Worm (Caenorhabditis elegans): ENCODE results near the gene C05A2.4.

DNA sequence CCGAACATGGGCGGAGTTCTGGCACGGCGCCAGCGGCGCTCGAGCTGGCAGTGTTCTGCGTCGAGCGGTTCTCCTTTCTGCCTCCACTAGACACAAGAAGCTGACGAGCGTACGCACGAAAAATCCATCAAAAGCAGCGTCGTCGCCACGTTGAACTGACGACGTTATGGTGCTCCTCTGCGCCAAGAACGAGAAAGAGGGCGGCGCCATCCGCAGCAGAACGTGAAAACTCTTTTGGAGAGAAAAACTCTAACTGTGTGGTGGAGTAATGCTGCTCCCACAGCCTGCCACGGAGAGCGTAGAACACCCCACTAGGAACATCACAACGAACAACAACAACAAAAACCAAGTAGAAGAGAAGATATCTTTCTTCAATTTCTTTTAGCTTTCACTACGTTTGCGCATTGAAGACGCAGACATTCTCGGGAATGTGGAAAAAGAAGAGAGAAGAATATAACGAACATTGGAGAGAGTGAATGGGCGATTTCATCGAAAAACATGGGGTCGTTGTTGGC lies 26.7 kb downstream of the C05A2.4 start:
- TF ChIP-seq ref-1 (GFP tag; conservative IDR thresholded peaks at IDR 0.05), result no peak
- TF ChIP-seq cog-1 (tag; optimal IDR thresholded peaks at IDR 0.05), result no peak
- no peak for TF ChIP-seq klf-2 (GFP tag; conservative IDR thresholded peaks at IDR 0.05)
- TF ChIP-seq T22C8.4 (GFP tag; IDR thresholded peaks at IDR 0.05), result no peak
- TF ChIP-seq ztf-29 (GFP tag; IDR thresholded peaks at IDR 0.05), result no peak

Measured in whole organism, midembryonic.